Worm (Caenorhabditis elegans): ENCODE measurements around the gene C05D9.9.

DNA sequence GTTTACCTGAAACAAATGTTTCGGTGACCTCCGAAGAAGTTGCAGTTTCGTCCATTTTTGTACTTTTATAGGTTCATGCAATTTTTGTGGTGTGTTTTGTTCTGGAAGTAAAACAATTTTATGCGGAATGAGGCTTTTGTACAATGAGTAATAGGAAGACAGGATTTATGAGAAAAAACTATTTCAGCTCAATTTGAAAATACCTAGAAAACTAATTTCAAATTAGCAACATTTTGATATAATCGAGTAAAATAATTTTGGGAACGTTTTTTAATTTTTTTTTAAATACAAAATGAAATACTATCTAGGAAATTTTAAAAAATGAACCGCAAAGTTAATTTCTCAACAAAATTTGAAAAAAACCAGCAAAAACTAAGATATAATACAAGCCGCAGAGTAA lies 36.0 kb downstream of the C05D9.9 start, which contains the start of gene rei-2:
- TF ChIP-seq nhr-23 (tag; optimal IDR thresholded peaks at IDR 0.05): no peak
- TF ChIP-seq unc-39 (tag; optimal IDR thresholded peaks at IDR 0.05): no peak
- TF ChIP-seq skn-1 (tag; optimal IDR thresholded peaks at IDR 0.05): no peak
- TF ChIP-seq lin-39 (tag; optimal IDR thresholded peaks at IDR 0.05): no peak
- no peak for TF ChIP-seq elt-2 (tag; optimal IDR thresholded peaks at IDR 0.05)
- no peak for TF ChIP-seq jun-1 (tag; optimal IDR thresholded peaks at IDR 0.05)
- TF ChIP-seq elt-3 (tag; optimal IDR thresholded peaks at IDR 0.05): no peak
- no peak for TF ChIP-seq unc-62 (GFP tag; optimal IDR thresholded peaks at IDR 0.05)
- TF ChIP-seq tbx-2 (tag; optimal IDR thresholded peaks at IDR 0.05): no peak

Data from whole organism, L3 larva.